Fruit fly (Drosophila melanogaster): Measurements from ENCODE around the gene mtm.

Gene mtm

dm6 chr2L:6028712-6029111 is 8.1 kb downstream of the mtm start (continued):
- TF ChIP-seq h (optimal IDR thresholded peaks at IDR 0.05) (no peak), Atf6 (GFP tag; IDR thresholded peaks at IDR 0.05) (no peak), crp (GFP tag; optimal IDR thresholded peaks at IDR 0.05) (no peak), CG1832 (GFP tag; optimal IDR thresholded peaks at IDR 0.05) (no peak), dysf (GFP tag; IDR thresholded peaks at IDR 0.05) (no peak), CG2889 (GFP tag; IDR thresholded peaks at IDR 0.05) (0 out of 3 replicates have a peak, but pooled peaks have one; percentile 13), tap (tag; optimal IDR thresholded peaks at IDR 0.05) (no peak), ham (GFP tag; IDR thresholded peaks at IDR 0.05) (no peak), jumu (GFP tag; optimal IDR thresholded peaks at IDR 0.05) (no peak), HLH54F (GFP tag; optimal IDR thresholded peaks at IDR 0.05) (no peak), CG6683 (GFP tag; optimal IDR thresholded peaks at IDR 0.05) (no peak), Hmx (GFP tag; optimal IDR thresholded peaks at IDR 0.05) (no peak), CG9437 (GFP tag; optimal IDR thresholded peaks at IDR 0.05) (no peak), Adf1 (GFP tag; IDR thresholded peaks at IDR 0.05) (no peak), bab2 (GFP tag; optimal IDR thresholded peaks at IDR 0.05) (no peak), HmgD (GFP tag; optimal IDR thresholded peaks at IDR 0.05) (no peak), stwl (tag; optimal IDR thresholded peaks at IDR 0.05) (no peak), psq (GFP tag; optimal IDR thresholded peaks at IDR 0.05) (no peak), CG15601 (tag; optimal IDR thresholded peaks at IDR 0.05) (no peak), gce (GFP tag; IDR thresholded peaks at IDR 0.05) (no peak), nerfin-1 (tag; optimal IDR thresholded peaks at IDR 0.05) (no peak), Oli (tag; optimal IDR thresholded peaks at IDR 0.05) (peak; percentile 23), dati (GFP tag; IDR thresholded peaks at IDR 0.05) (no peak), CG11696 (GFP tag; IDR thresholded peaks at IDR 0.05) (0 out of 2 replicates have a peak, but pooled peaks have one; percentile 34), unc-4 (GFP tag; IDR thresholded peaks at IDR 0.05; ENCODE audit: partially characterized antibody) (no peak), pfk (GFP tag; optimal IDR thresholded peaks at IDR 0.05) (no peak), Med (GFP tag) (peak; percentile 70), CG17186 (GFP tag; optimal IDR thresholded peaks at IDR 0.05) (no peak), CG7963 (GFP tag; IDR thresholded peaks at IDR 0.05; ENCODE audit: partially characterized antibody) (no peak), wdn (GFP tag; IDR thresholded peaks at IDR 0.05) (no peak), bsh (GFP tag; optimal IDR thresholded peaks at IDR 0.05) (peak in 1 of 2 experiments; percentile 36), Rx (GFP tag; IDR thresholded peaks at IDR 0.05) (no peak), run (tag; optimal IDR thresholded peaks at IDR 0.05) (no peak), CG10431 (GFP tag; optimal IDR thresholded peaks at IDR 0.05) (no peak), CG10979 (tag; optimal IDR thresholded peaks at IDR 0.05) (no peak), Dfd (GFP tag; optimal IDR thresholded peaks at IDR 0.05) (no peak), vvl (GFP tag; IDR thresholded peaks at IDR 0.05) (peak; percentile 64; the same call in 1 of the 2 replicates), chn (GFP tag; optimal IDR thresholded peaks at IDR 0.05) (no peak), Abd-B (GFP tag; optimal IDR thresholded peaks at IDR 0.05) (no peak), sens (GFP tag) (peak; percentile 79), CG1529 (GFP tag; optimal IDR thresholded peaks at IDR 0.05) (no peak), CG12659 (GFP tag; optimal IDR thresholded peaks at IDR 0.05) (no peak), CG6791 (GFP tag; IDR thresholded peaks at IDR 0.05; ENCODE audit: partially characterized antibody) (no peak), prd (optimal IDR thresholded peaks at IDR 0.05) (no peak), prd (GFP tag; IDR thresholded peaks at IDR 0.05) (peak; percentile 33; the same call in 1 of the 3 replicates), tx (GFP tag; optimal IDR thresholded peaks at IDR 0.05) (no peak), CG30403 (GFP tag; optimal IDR thresholded peaks at IDR 0.05) (peak; percentile 5), dimm (GFP tag; IDR thresholded peaks at IDR 0.05) (0 out of 2 replicates have a peak, but pooled peaks have one; percentile 35), CG34376 (GFP tag; optimal IDR thresholded peaks at IDR 0.05) (no peak), Aef1 (GFP tag; IDR thresholded peaks at IDR 0.05) (peak; percentile 32; the same call in 2 of the 3 replicates), CG1024 (GFP tag; IDR thresholded peaks at IDR 0.05) (no peak), CG4328 (GFP tag; optimal IDR thresholded peaks at IDR 0.05) (no peak)

Data from whole organism, embryonic.